Worm (Caenorhabditis elegans): Measurements from ENCODE around the gene mtss-1.

- TF ChIP-seq lsy-2 (tag; optimal IDR thresholded peaks at IDR 0.05), result no peak
- TF ChIP-seq unc-120 (tag; optimal IDR thresholded peaks at IDR 0.05; ENCODE audit: poor library complexity, severe bottlenecking), result no peak
- no peak for TF ChIP-seq ceh-39 (tag; optimal IDR thresholded peaks at IDR 0.05)
- TF ChIP-seq nhr-76 (tag; optimal IDR thresholded peaks at IDR 0.05), result no peak
- TF ChIP-seq snpc-4 (tag; optimal IDR thresholded peaks at IDR 0.05), result no peak
- TF ChIP-seq pha-4 (tag; optimal IDR thresholded peaks at IDR 0.05), result no peak
- no peak for TF ChIP-seq lin-13 (tag; optimal IDR thresholded peaks at IDR 0.05)
- TF ChIP-seq ces-1 (GFP tag; optimal IDR thresholded peaks at IDR 0.05), result no peak
- no peak for TF ChIP-seq tbx-8 (GFP tag; optimal IDR thresholded peaks at IDR 0.05)
Measured at ce11 chrIII:8725224-8725623, 42.9 kb upstream of the mtss-1 start.
